Worm (Caenorhabditis elegans): ENCODE measurements around the gene F58A4.6.
A peak's percentile ranks its signal among the peaks of the same experiment; 100 is the strongest.

The F58A4.6 gene

DNA sequence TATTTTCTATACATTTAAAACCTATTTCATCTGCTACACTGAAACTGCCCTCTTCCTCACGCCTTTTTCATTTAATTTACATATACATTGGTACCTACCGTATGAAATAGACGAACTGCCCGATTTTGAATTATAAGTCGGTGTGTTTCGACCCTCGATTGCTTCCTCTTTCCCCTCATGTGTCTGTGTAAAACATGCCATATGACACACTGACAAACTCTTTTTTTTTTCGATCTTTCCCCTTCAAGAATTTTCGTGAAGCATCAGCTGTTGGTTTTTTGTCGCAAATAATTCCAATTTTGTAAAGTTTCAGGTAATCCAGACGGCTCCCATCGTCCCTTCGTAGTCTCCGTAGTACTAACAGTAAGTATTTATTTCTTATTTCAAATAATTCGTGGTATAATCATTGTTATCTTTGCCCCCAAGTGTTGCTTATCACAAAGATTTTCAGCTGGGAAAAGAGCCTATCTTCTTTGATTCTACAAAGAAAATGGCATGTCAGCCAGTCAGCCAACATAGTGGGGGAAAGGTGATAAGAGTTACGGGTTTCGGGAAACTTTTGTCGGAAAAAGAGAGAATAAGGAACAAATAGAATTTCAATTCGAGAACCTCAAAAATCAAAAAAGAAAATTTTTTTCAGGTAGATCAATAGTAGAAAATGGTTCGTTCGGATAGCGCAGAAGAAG lies 7.7 kb downstream of the F58A4.6 start (continued):
- no peak for TF ChIP-seq unc-98 (GFP tag; IDR thresholded peaks at IDR 0.05)
- no peak for TF ChIP-seq nhr-84 (tag; optimal IDR thresholded peaks at IDR 0.05)
- no peak for TF ChIP-seq grh-1 (GFP tag; IDR thresholded peaks at IDR 0.05)
- no peak for TF ChIP-seq fkh-8 (tag; optimal IDR thresholded peaks at IDR 0.05)
- no peak for TF ChIP-seq alr-1 (tag; optimal IDR thresholded peaks at IDR 0.05; ENCODE audit: borderline replicate concordance)
- no peak for TF ChIP-seq nhr-20 (tag; optimal IDR thresholded peaks at IDR 0.05)
- TF ChIP-seq blmp-1 (tag; optimal IDR thresholded peaks at IDR 0.05): no peak
- TF ChIP-seq lin-14 (GFP tag; optimal IDR thresholded peaks at IDR 0.05): peak; percentile 33
- TF ChIP-seq isw-1 (GFP tag; IDR thresholded peaks at IDR 0.05): no peak
- TF ChIP-seq Y116A8C.19 (tag; optimal IDR thresholded peaks at IDR 0.05; ENCODE audit: borderline replicate concordance): no peak
- TF ChIP-seq ceh-63 (GFP tag; optimal IDR thresholded peaks at IDR 0.05): no peak
- no peak for TF ChIP-seq C16A3.4 (tag; optimal IDR thresholded peaks at IDR 0.05)
- TF ChIP-seq snpc-4 (tag; optimal IDR thresholded peaks at IDR 0.05): no peak
- no peak for TF ChIP-seq mdl-1 (tag; optimal IDR thresholded peaks at IDR 0.05)
- TF ChIP-seq dsc-1 (tag; optimal IDR thresholded peaks at IDR 0.05): no peak
- peak in 1 of 2 experiments; percentile 27 for TF ChIP-seq lsy-2 (tag; optimal IDR thresholded peaks at IDR 0.05)
- TF ChIP-seq egl-27 (tag; optimal IDR thresholded peaks at IDR 0.05): no peak
- no peak for TF ChIP-seq lin-13 (GFP tag; optimal IDR thresholded peaks at IDR 0.05)
- no peak for TF ChIP-seq nhr-11 (tag; optimal IDR thresholded peaks at IDR 0.05)
- no peak for TF ChIP-seq skn-1 (tag; optimal IDR thresholded peaks at IDR 0.05)
- TF ChIP-seq ceh-82 (tag; optimal IDR thresholded peaks at IDR 0.05): no peak
- TF ChIP-seq mef-2 (tag; optimal IDR thresholded peaks at IDR 0.05): no peak
- no peak for TF ChIP-seq ztf-11 (tag; optimal IDR thresholded peaks at IDR 0.05)
- TF ChIP-seq unc-86 (tag; optimal IDR thresholded peaks at IDR 0.05): no peak
- no peak for TF ChIP-seq nhr-47 (tag; optimal IDR thresholded peaks at IDR 0.05)
- no peak for TF ChIP-seq fkh-4 (tag; optimal IDR thresholded peaks at IDR 0.05; ENCODE audit: borderline replicate concordance)
- no peak for TF ChIP-seq swsn-7 (tag; optimal IDR thresholded peaks at IDR 0.05)
- no peak for TF ChIP-seq lin-15B (tag; optimal IDR thresholded peaks at IDR 0.05)
- TF ChIP-seq nhr-85 (tag): peak; percentile 60
- peak; percentile 54 for TF ChIP-seq nhr-71 (tag; optimal IDR thresholded peaks at IDR 0.05)
- TF ChIP-seq lin-35 (GFP tag; optimal IDR thresholded peaks at IDR 0.05): no peak
- TF ChIP-seq hlh-4 (tag; optimal IDR thresholded peaks at IDR 0.05): no peak
- no peak for TF ChIP-seq nhr-90 (tag; optimal IDR thresholded peaks at IDR 0.05; ENCODE audit: poor library complexity)
- no peak for TF ChIP-seq C04F5.9 (tag; optimal IDR thresholded peaks at IDR 0.05)
- no peak for TF ChIP-seq ceh-88 (GFP tag; IDR thresholded peaks at IDR 0.05)
- no peak for TF ChIP-seq unc-30 (tag; optimal IDR thresholded peaks at IDR 0.05)
- TF ChIP-seq nhr-76 (tag; optimal IDR thresholded peaks at IDR 0.05): no peak
- no peak for TF ChIP-seq tbx-2 (tag; optimal IDR thresholded peaks at IDR 0.05)
- no peak for TF ChIP-seq efl-1 (optimal IDR thresholded peaks at IDR 0.05)
- peak in 1 of 2 experiments; percentile 90 for TF ChIP-seq efl-1 (GFP tag; optimal IDR thresholded peaks at IDR 0.05 in 1 of 2)
- TF ChIP-seq zag-1 (tag; optimal IDR thresholded peaks at IDR 0.05): no peak
- TF ChIP-seq egl-13 (tag; optimal IDR thresholded peaks at IDR 0.05): no peak
- TF ChIP-seq unc-62 (GFP tag; optimal IDR thresholded peaks at IDR 0.05): no peak
- no peak for TF ChIP-seq lin-39 (tag; optimal IDR thresholded peaks at IDR 0.05)
- no peak for TF ChIP-seq aha-1 (tag; optimal IDR thresholded peaks at IDR 0.05)
- no peak for TF ChIP-seq unc-130 (tag; optimal IDR thresholded peaks at IDR 0.05)
- TF ChIP-seq hlh-17 (GFP tag; optimal IDR thresholded peaks at IDR 0.05; ENCODE audit: borderline replicate concordance): no peak
- peak in 1 of 3 experiments; percentile 1 for TF ChIP-seq dpl-1 (GFP tag; optimal IDR thresholded peaks at IDR 0.05)
- TF ChIP-seq fos-1 (tag; optimal IDR thresholded peaks at IDR 0.05): no peak
- TF ChIP-seq sptf-1 (tag; optimal IDR thresholded peaks at IDR 0.05): no peak
- TF ChIP-seq nhr-237 (tag; optimal IDR thresholded peaks at IDR 0.05): no peak
- TF ChIP-seq vab-15 (tag; optimal IDR thresholded peaks at IDR 0.05): no peak
- no peak for TF ChIP-seq fkh-10 (GFP tag; optimal IDR thresholded peaks at IDR 0.05)
